Fruit fly (Drosophila melanogaster) whole organism, embryonic: ENCODE results near the gene SkpA.

Experiments used
- BEAF-32 ChIP-seq: fragments of 200-800 bp; sonication (Bioruptor generic); optimal IDR thresholded peaks from 3 replicates; lab custom pipeline; 2017; ENCODE audit warnings: missing biosample characterization, missing genetic modification characterization, mild to moderate bottlenecking, moderate library complexity, missing genetic modification reagents
- CG11696 ChIP-seq: fragments of 200-800 bp; sonication (Bioruptor generic); IDR thresholded peaks from 2 replicates; pipeline ENCODE4 v1.3.6; 2022; ENCODE audit warnings: missing biosample characterization, missing genetic modification characterization
- CG17612 ChIP-seq: fragments of 200-800 bp; sonication (Bioruptor generic); IDR thresholded peaks from 2 replicates; pipeline ENCODE4 v1.3.6; 2022; ENCODE audit warnings: missing biosample characterization, missing genetic modification characterization
- CG31388 ChIP-seq: fragments of 200-800 bp; sonication (Bioruptor generic); optimal IDR thresholded peaks from 2 replicates; lab custom pipeline; 2016; ENCODE audit warnings: missing biosample characterization, missing genetic modification characterization
- CG5953 ChIP-seq: fragments of 200-800 bp; sonication (Bioruptor generic); IDR thresholded peaks from 2 replicates; pipeline ENCODE4 v1.3.6; 2022; ENCODE audit warnings: missing biosample characterization, missing genetic modification characterization
- CG6689 ChIP-seq: fragments of 200-800 bp; sonication (Bioruptor generic); IDR thresholded peaks from 2 replicates; pipeline ENCODE4 v1.3.6; 2022; ENCODE audit warnings: missing biosample characterization, missing genetic modification characterization
- CG7745 ChIP-seq: fragments of 200-800 bp; sonication (Bioruptor generic); optimal IDR thresholded peaks from 2 replicates; lab custom pipeline; 2018; ENCODE audit warnings: missing biosample characterization, mild to moderate bottlenecking, missing genetic modification characterization, moderate library complexity
- CG7928 ChIP-seq: fragments of 200-800 bp; sonication (Bioruptor generic); optimal IDR thresholded peaks from 2 replicates; lab custom pipeline; 2017; ENCODE audit warnings: missing biosample characterization, mild to moderate bottlenecking, missing genetic modification characterization
- Dbx ChIP-seq: fragments of 200-800 bp; sonication (Bioruptor generic); IDR thresholded peaks from 3 replicates; pipeline ENCODE4 v1.3.6; 2022; ENCODE audit warnings: missing biosample characterization, missing genetic modification characterization
- Dref ChIP-seq: fragments of 200-800 bp; sonication (Bioruptor generic); IDR thresholded peaks from 2 replicates; pipeline ENCODE4 v1.3.6; 2022; ENCODE audit warnings: missing biosample characterization, missing genetic modification characterization
- ERR ChIP-seq: fragments of 200-800 bp; sonication (Bioruptor generic); optimal IDR thresholded peaks from 2 replicates; lab custom pipeline; 2016; ENCODE audit warnings: missing biosample characterization, missing genetic modification characterization
- Ets97D ChIP-seq: fragments of 200-800 bp; sonication (Bioruptor generic); optimal IDR thresholded peaks from 3 replicates; lab custom pipeline; 2016; ENCODE audit warnings: missing biosample characterization, missing genetic modification characterization
- HLH4C ChIP-seq: fragments of 200-800 bp; sonication (Bioruptor generic); IDR thresholded peaks from 3 replicates; pipeline ENCODE4 v1.3.6; 2022; ENCODE audit warnings: missing biosample characterization, missing genetic modification characterization; ENCODE audit not compliant: partially characterized antibody
- Hey ChIP-seq: fragments of 200-800 bp; sonication (Bioruptor generic); optimal IDR thresholded peaks from 3 replicates; lab custom pipeline; 2018; ENCODE audit warnings: missing biosample characterization, mild to moderate bottlenecking, missing genetic modification characterization
- HmgD ChIP-seq: fragments of 200-800 bp; sonication (Bioruptor generic); optimal IDR thresholded peaks from 3 replicates; lab custom pipeline; 2016; ENCODE audit warnings: missing biosample characterization, missing genetic modification characterization
- Hr51 ChIP-seq, 2 experiments: fragments of 200-800 bp; sonication (Bioruptor generic); optimal IDR thresholded peaks; 2 replicates in 1 of 2; 3 replicates in 1 of 2; lab custom pipeline; 2016 to 2018; ENCODE audit warnings: missing biosample characterization in 2 of 2, missing genetic modification characterization in 2 of 2, mild to moderate bottlenecking in 1 of 2, moderate library complexity in 1 of 2
- MTF-1 ChIP-seq: fragments of 200-800 bp; sonication (Bioruptor generic); optimal IDR thresholded peaks from 2 replicates; lab custom pipeline; 2018; ENCODE audit warnings: missing biosample characterization, mild to moderate bottlenecking, missing genetic modification characterization, borderline replicate concordance
- Mrtf ChIP-seq: fragments of 200-800 bp; sonication (Bioruptor generic); IDR thresholded peaks from 3 replicates; pipeline ENCODE4 v1.3.6; 2022; ENCODE audit warnings: missing biosample characterization, missing genetic modification characterization
- Ravus ChIP-seq: fragments of 200-800 bp; sonication (Bioruptor generic); IDR thresholded peaks from 2 replicates; pipeline ENCODE4 v1.3.6; 2022; ENCODE audit warnings: missing biosample characterization, missing genetic modification characterization
- Tbp ChIP-seq: fragments of >200 bp; optimal IDR thresholded peaks from 2 replicates; lab custom pipeline; 2018; ENCODE audit warnings: missing biosample characterization, missing genetic modification characterization
- Xrp1 ChIP-seq: fragments of 200-800 bp; sonication (Bioruptor generic); IDR thresholded peaks from 2 replicates; pipeline ENCODE4 v1.3.6; 2022; ENCODE audit warnings: missing biosample characterization, missing genetic modification characterization
- abd-A ChIP-seq: fragments of 200-800 bp; sonication (Bioruptor generic); optimal IDR thresholded peaks from 3 replicates; lab custom pipeline; 2019; ENCODE audit warnings: missing biosample characterization, mild to moderate bottlenecking, missing genetic modification characterization, moderate library complexity
- ara ChIP-seq: fragments of 200-800 bp; sonication (Bioruptor generic); IDR thresholded peaks from 2 replicates; pipeline ENCODE4 v1.3.6; 2022; ENCODE audit warnings: missing biosample characterization, missing genetic modification characterization
- ase ChIP-seq: fragments of 200-800 bp; sonication (Bioruptor generic); IDR thresholded peaks from 3 replicates; pipeline ENCODE4 v1.3.6; 2022; ENCODE audit warnings: missing biosample characterization, missing genetic modification characterization
- bab2 ChIP-seq: fragments of 200-800 bp; sonication (Bioruptor generic); optimal IDR thresholded peaks from 2 replicates; lab custom pipeline; 2016; ENCODE audit warnings: missing biosample characterization, missing genetic modification characterization
- cato ChIP-seq: fragments of 200-800 bp; sonication (Bioruptor generic); optimal IDR thresholded peaks from 2 replicates; lab custom pipeline; 2016; ENCODE audit warnings: missing biosample characterization, missing genetic modification characterization, borderline replicate concordance
- crp ChIP-seq, 2 experiments: fragments of 200-800 bp; sonication (Bioruptor generic); optimal IDR thresholded peaks; 2 replicates in 1 of 2; 3 replicates in 1 of 2; lab custom pipeline; 2017; ENCODE audit warnings: missing biosample characterization in 2 of 2, missing genetic modification characterization in 2 of 2, mild to moderate bottlenecking in 1 of 2, moderate library complexity in 1 of 2
- da ChIP-seq: fragments of 200-800 bp; sonication (Bioruptor generic); optimal IDR thresholded peaks from 2 replicates; lab custom pipeline; 2016; ENCODE audit warnings: missing biosample characterization, missing genetic modification characterization
- en ChIP-seq: fragments of 200-800 bp; sonication (Bioruptor generic); optimal IDR thresholded peaks from 2 replicates; lab custom pipeline; 2016; ENCODE audit warnings: missing biosample characterization, missing genetic modification characterization
- fd3F ChIP-seq: fragments of 200-800 bp; sonication (Bioruptor generic); optimal IDR thresholded peaks from 2 replicates; lab custom pipeline; 2018; ENCODE audit warnings: missing biosample characterization, mild to moderate bottlenecking, missing genetic modification characterization, moderate library complexity
- gfzf ChIP-seq: fragments of 200-800 bp; sonication (Bioruptor generic); optimal IDR thresholded peaks from 2 replicates; lab custom pipeline; 2016; ENCODE audit warnings: missing biosample characterization, mild to moderate bottlenecking, missing genetic modification characterization, moderate library complexity
- h ChIP-seq: fragments of >200 bp; optimal IDR thresholded peaks from 2 replicates; lab custom pipeline; 2017
- ham ChIP-seq: fragments of 200-800 bp; sonication (Bioruptor generic); IDR thresholded peaks from 2 replicates; pipeline ENCODE4 v1.3.6; 2022; ENCODE audit warnings: missing biosample characterization, missing genetic modification characterization
- hb ChIP-seq: fragments of 200-800 bp; sonication (Bioruptor generic); IDR thresholded peaks from 3 replicates; pipeline ENCODE4 v1.3.6; 2022; ENCODE audit warnings: missing biosample characterization, missing genetic modification characterization; ENCODE audit not compliant: partially characterized antibody
- hbn ChIP-seq: fragments of 200-800 bp; sonication (Bioruptor generic); IDR thresholded peaks from 2 replicates; pipeline ENCODE4 v1.3.6; 2022; ENCODE audit warnings: missing biosample characterization, missing genetic modification characterization; ENCODE audit not compliant: partially characterized antibody
- ind ChIP-seq: fragments of 200-800 bp; sonication (Bioruptor generic); optimal IDR thresholded peaks from 3 replicates; lab custom pipeline; 2016; ENCODE audit warnings: missing biosample characterization, missing genetic modification characterization
- odd ChIP-seq: fragments of 200-800 bp; sonication (Bioruptor generic); optimal IDR thresholded peaks from 2 replicates; lab custom pipeline; 2017; ENCODE audit warnings: missing biosample characterization, mild to moderate bottlenecking, missing genetic modification characterization
- psq ChIP-seq: fragments of 200-800 bp; sonication (Bioruptor generic); optimal IDR thresholded peaks from 2 replicates; lab custom pipeline; 2017; ENCODE audit warnings: missing biosample characterization, missing genetic modification characterization
- pzg ChIP-seq: fragments of 200-800 bp; sonication (Bioruptor generic); optimal IDR thresholded peaks from 3 replicates; lab custom pipeline; 2018; ENCODE audit warnings: missing biosample characterization, mild to moderate bottlenecking, missing genetic modification characterization, moderate library complexity
- sens-2 ChIP-seq: fragments of 200-800 bp; sonication (Bioruptor generic); IDR thresholded peaks from 2 replicates; pipeline ENCODE4 v1.3.6; 2022; ENCODE audit warnings: missing biosample characterization, missing genetic modification characterization
- shn ChIP-seq: fragments of 200-800 bp; sonication (Bioruptor generic); optimal IDR thresholded peaks from 3 replicates; lab custom pipeline; 2016; ENCODE audit warnings: missing biosample characterization, missing genetic modification characterization
- sim ChIP-seq: fragments of 200-800 bp; sonication (Bioruptor generic); IDR thresholded peaks from 2 replicates; pipeline ENCODE4 v1.3.6; 2022; ENCODE audit warnings: missing biosample characterization, missing genetic modification characterization
- sima ChIP-seq: fragments of 200-800 bp; sonication (Bioruptor generic); optimal IDR thresholded peaks from 2 replicates; lab custom pipeline; 2016; ENCODE audit warnings: missing biosample characterization, missing genetic modification characterization
- slp2 ChIP-seq: fragments of 200-800 bp; sonication (Bioruptor generic); optimal IDR thresholded peaks from 2 replicates; lab custom pipeline; 2016; ENCODE audit warnings: missing biosample characterization, missing genetic modification characterization
- stc ChIP-seq: fragments of 200-800 bp; sonication (Bioruptor generic); IDR thresholded peaks from 2 replicates; pipeline ENCODE4 v1.3.6; 2022; ENCODE audit warnings: missing biosample characterization, missing genetic modification characterization
- tap ChIP-seq: fragments of 200-800 bp; optimal IDR thresholded peaks from 3 replicates; lab custom pipeline; 2019; ENCODE audit warnings: missing biosample characterization, mild to moderate bottlenecking, missing genetic modification characterization, moderate library complexity
- tup ChIP-seq: fragments of 200-800 bp; sonication (Bioruptor generic); optimal IDR thresholded peaks from 2 replicates; lab custom pipeline; 2016; ENCODE audit warnings: missing biosample characterization, mild to moderate bottlenecking, missing genetic modification characterization, moderate library complexity
- unc-4 ChIP-seq: fragments of 200-800 bp; sonication (Bioruptor generic); IDR thresholded peaks from 2 replicates; pipeline ENCODE4 v1.3.6; 2022; ENCODE audit warnings: missing biosample characterization, missing genetic modification characterization; ENCODE audit not compliant: partially characterized antibody
- wdn ChIP-seq: fragments of 200-800 bp; sonication (Bioruptor generic); IDR thresholded peaks from 2 replicates; pipeline ENCODE4 v1.3.6; 2022; ENCODE audit warnings: missing biosample characterization, missing genetic modification characterization
- zfh1 ChIP-seq: fragments of 200-800 bp; sonication (Bioruptor generic); IDR thresholded peaks from 3 replicates; pipeline ENCODE4 v1.3.6; 2022; ENCODE audit warnings: missing biosample characterization, missing genetic modification characterization

SkpA gene

dm6 chrX:629239-629821, 26.6 kb upstream of the SkpA start, which contains the start of the genes RpL36 and Mybbp1A (continued):
- TF ChIP-seq abd-A (no peak), Xrp1 (GFP tag; lab: Robert Waterston, UW) (0 out of 2 replicates have a peak, but pooled peaks have one; percentile 17), sens-2 (GFP tag; lab: Robert Waterston, UW) (0 out of 2 replicates have a peak, but pooled peaks have one; percentile 52), tup (GFP tag; lab: Kevin White, UChicago) (no peak), fd3F (GFP tag; lab: Kevin White, UChicago) (peak; percentile 55), Ravus (GFP tag; lab: Robert Waterston, UW) (no peak), Ets97D (peak; percentile 99), ind (GFP tag; lab: Kevin White, UChicago) (peak; percentile 53), CG5953 (peak; percentile 58; the same call in 1 of the 2 replicates), Mrtf (GFP tag; lab: Robert Waterston, UW) (peak; percentile 54; the same call in 2 of the 3 replicates), ham (GFP tag; lab: Robert Waterston, UW) (no peak), odd (GFP tag; lab: Kevin White, UChicago) (peak; percentile 60), shn (GFP tag; lab: Kevin White, UChicago) (peak; percentile 81), pzg (GFP tag; lab: Kevin White, UChicago) (peak; percentile 88), HLH4C (peak; percentile 92), CG17612 (GFP tag; lab: Robert Waterston, UW) (no peak), en (GFP tag; lab: Kevin White, UChicago) (peak; percentile 56), cato (GFP tag; lab: Kevin White, UChicago) (peak; percentile 39), CG31388 (GFP tag; lab: Kevin White, UChicago) (no peak), BEAF-32 (GFP tag; lab: Kevin White, UChicago) (peak; percentile 96), Hey (tag; lab: Kevin White, UChicago) (no peak), Dref (GFP tag; lab: Robert Waterston, UW) (peak; percentile 91), MTF-1 (GFP tag; lab: Kevin White, UChicago) (peak; percentile 64), crp (GFP tag; optimal IDR thresholded peaks at IDR 0.05; lab: Kevin White, UChicago) (peak in 1 of 2 experiments; percentile 56), CG6689 (GFP tag; lab: Robert Waterston, UW) (peak; percentile 48; the same call in 1 of the 2 replicates), hb (peak; percentile 93), CG7928 (GFP tag; lab: Kevin White, UChicago) (peak; percentile 59), ara (GFP tag; lab: Robert Waterston, UW) (peak; percentile 42; the same call in 1 of the 2 replicates), h (no peak), wdn (0 out of 2 replicates have a peak, but pooled peaks have one; percentile 43), Tbp (no peak), stc (GFP tag; lab: Robert Waterston, UW) (peak; percentile 45), Dbx (GFP tag; lab: Robert Waterston, UW) (peak; percentile 85), unc-4 (peak; percentile 85), gfzf (GFP tag; lab: Kevin White, UChicago) (peak; percentile 59), ase (GFP tag; lab: Robert Waterston, UW) (peak; percentile 56; the same call in 2 of the 3 replicates), hbn (GFP tag; lab: Robert Waterston, UW) (peak; percentile 61), slp2 (GFP tag; lab: Kevin White, UChicago) (peak; percentile 77), bab2 (GFP tag; lab: Kevin White, UChicago) (peak; percentile 62), HmgD (GFP tag; lab: Kevin White, UChicago) (peak; percentile 79), tap (tag; lab: Kevin White, UChicago) (no peak), ERR (GFP tag; lab: Kevin White, UChicago) (peak; percentile 34), CG11696 (GFP tag; lab: Robert Waterston, UW) (0 out of 2 replicates have a peak, but pooled peaks have one; percentile 6), Hr51 (GFP tag; optimal IDR thresholded peaks at IDR 0.05; lab: Kevin White, UChicago) (peak; percentile 57 to 67), psq (GFP tag; lab: Kevin White, UChicago) (peak; percentile 28), sima (GFP tag; lab: Kevin White, UChicago) (peak; percentile 24), sim (GFP tag; lab: Robert Waterston, UW) (0 out of 2 replicates have a peak, but pooled peaks have one; percentile 7), da (GFP tag; lab: Kevin White, UChicago) (peak; percentile 66), zfh1 (GFP tag; lab: Robert Waterston, UW) (peak; percentile 79), CG7745 (tag; lab: Kevin White, UChicago) (no peak)
